Fruit fly (Drosophila melanogaster): ENCODE results near the gene Cp19.

Gene Cp19

DNA sequence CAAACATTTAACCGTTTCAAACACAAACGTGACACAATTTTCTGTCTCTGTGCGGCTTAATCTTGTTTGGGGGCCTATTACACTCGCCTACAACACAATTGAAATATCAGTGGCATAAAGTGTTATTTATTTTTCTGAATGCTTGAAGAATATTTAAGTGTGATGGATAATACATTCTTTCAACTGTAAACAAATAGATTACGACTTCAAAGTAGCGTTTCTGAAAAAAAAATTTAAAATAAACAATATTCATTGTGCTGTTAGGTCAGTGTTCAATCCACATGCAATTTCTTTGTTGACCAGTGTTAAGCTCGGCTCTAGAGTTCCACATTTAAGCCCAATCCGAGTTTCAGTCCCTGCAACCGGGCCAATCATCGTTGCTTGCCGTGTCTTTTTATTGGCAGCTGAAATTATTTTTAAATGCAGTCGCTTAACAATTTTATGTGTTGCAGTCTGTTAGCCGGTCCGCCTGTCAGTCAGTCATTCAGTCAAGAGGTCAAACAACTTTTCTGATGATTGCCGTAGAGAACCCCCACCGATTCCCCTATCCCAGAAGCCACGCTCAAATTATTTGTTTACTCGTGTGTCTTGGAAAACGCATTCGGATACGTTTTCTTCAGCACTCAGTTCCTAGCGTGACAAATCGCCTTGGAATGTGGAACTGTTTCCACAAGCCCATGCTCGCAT is 43.5 kb downstream of the Cp19 start (continued):
- no peak for TF ChIP-seq aop (GFP tag; IDR thresholded peaks at IDR 0.05)
- TF ChIP-seq dysf (GFP tag; IDR thresholded peaks at IDR 0.05): peak; percentile 79
- no peak for TF ChIP-seq CG9797 (GFP tag; optimal IDR thresholded peaks at IDR 0.05)
- no peak for TF ChIP-seq cg (GFP tag; optimal IDR thresholded peaks at IDR 0.05)
- no peak for TF ChIP-seq Kr (GFP tag; optimal IDR thresholded peaks at IDR 0.05)
- no peak for TF ChIP-seq ash1 (GFP tag; optimal IDR thresholded peaks at IDR 0.05)
- peak; percentile 47 for TF ChIP-seq org-1 (GFP tag; optimal IDR thresholded peaks at IDR 0.05)
- peak; percentile 86 for TF ChIP-seq CG31441 (GFP tag; IDR thresholded peaks at IDR 0.05)
- TF ChIP-seq CG2875 (GFP tag; optimal IDR thresholded peaks at IDR 0.05): peak; percentile 71
- TF ChIP-seq CG10431 (GFP tag; optimal IDR thresholded peaks at IDR 0.05): peak; percentile 40
- peak in 1 of 2 experiments; percentile 85 for TF ChIP-seq Hr51 (GFP tag; optimal IDR thresholded peaks at IDR 0.05)
- no peak for TF ChIP-seq Lpt (GFP tag; optimal IDR thresholded peaks at IDR 0.05)
- no peak for TF ChIP-seq Antp (GFP tag; optimal IDR thresholded peaks at IDR 0.05)
- peak; percentile 78 for TF ChIP-seq CG6689 (GFP tag; IDR thresholded peaks at IDR 0.05)
- peak; percentile 3 for TF ChIP-seq ERR (GFP tag; optimal IDR thresholded peaks at IDR 0.05)
- peak; percentile 69 for TF ChIP-seq CG14441 (GFP tag; IDR thresholded peaks at IDR 0.05)
- no peak for TF ChIP-seq CG13894 (tag; optimal IDR thresholded peaks at IDR 0.05)
- peak; percentile 71 for TF ChIP-seq CG17385 (GFP tag; optimal IDR thresholded peaks at IDR 0.05)
- peak; percentile 41 for TF ChIP-seq btn (GFP tag; optimal IDR thresholded peaks at IDR 0.05)
- TF ChIP-seq ro (GFP tag; IDR thresholded peaks at IDR 0.05): peak; percentile 31; the same call in 1 of the 2 replicates
- TF ChIP-seq CG4707 (GFP tag; optimal IDR thresholded peaks at IDR 0.05): peak; percentile 64
- TF ChIP-seq fd3F (GFP tag; optimal IDR thresholded peaks at IDR 0.05): peak; percentile 52
- TF ChIP-seq CG2202 (tag; optimal IDR thresholded peaks at IDR 0.05): peak; percentile 80
- peak; percentile 14 for TF ChIP-seq CG10543 (GFP tag; optimal IDR thresholded peaks at IDR 0.05)
- TF ChIP-seq CG10274 (GFP tag; optimal IDR thresholded peaks at IDR 0.05): no peak
- no peak for TF ChIP-seq BEAF-32 (GFP tag; optimal IDR thresholded peaks at IDR 0.05)
- TF ChIP-seq MTF-1 (GFP tag; optimal IDR thresholded peaks at IDR 0.05; ENCODE audit: borderline replicate concordance): no peak
- peak; percentile 65 for TF ChIP-seq croc (GFP tag; conservative IDR thresholded peaks at IDR 0.05)
- TF ChIP-seq CG33213 (GFP tag; optimal IDR thresholded peaks at IDR 0.05): no peak
- peak; percentile 62 for TF ChIP-seq HLH3B (GFP tag; IDR thresholded peaks at IDR 0.05)
- TF ChIP-seq az2 (GFP tag; optimal IDR thresholded peaks at IDR 0.05): peak; percentile 72
- no peak for TF ChIP-seq pita (GFP tag; optimal IDR thresholded peaks at IDR 0.05)
- peak; percentile 34; the same call in 1 of the 2 replicates for TF ChIP-seq onecut (GFP tag; IDR thresholded peaks at IDR 0.05)
- TF ChIP-seq E2f2 (GFP tag; IDR thresholded peaks at IDR 0.05): peak; percentile 63; the same call in 1 of the 2 replicates
- 0 out of 3 replicates have a peak, but pooled peaks have one; percentile 33 for TF ChIP-seq gce (GFP tag; IDR thresholded peaks at IDR 0.05)
- TF ChIP-seq CG10267 (tag; optimal IDR thresholded peaks at IDR 0.05): peak; percentile 83
- no peak for TF ChIP-seq BtbVII (GFP tag; optimal IDR thresholded peaks at IDR 0.05)
- peak; percentile 72 for TF ChIP-seq nerfin-1 (tag; optimal IDR thresholded peaks at IDR 0.05)
- TF ChIP-seq CG31224 (GFP tag; IDR thresholded peaks at IDR 0.05): no peak
- TF ChIP-seq CG17912 (GFP tag; optimal IDR thresholded peaks at IDR 0.05): no peak
- peak; percentile 77 for TF ChIP-seq grau (tag; optimal IDR thresholded peaks at IDR 0.05)
- peak in 1 of 3 experiments; percentile 87 for TF ChIP-seq lola (GFP tag; optimal IDR thresholded peaks at IDR 0.05)
- TF ChIP-seq CG8359 (GFP tag; optimal IDR thresholded peaks at IDR 0.05; ENCODE audit: borderline replicate concordance): peak; percentile 48
- peak; percentile 82 for TF ChIP-seq ci (GFP tag; IDR thresholded peaks at IDR 0.05)
- TF ChIP-seq mld (GFP tag; IDR thresholded peaks at IDR 0.05; ENCODE audit: partially characterized antibody): no peak
- TF ChIP-seq Dip2 (GFP tag; IDR thresholded peaks at IDR 0.05): no peak
- peak; percentile 85 for TF ChIP-seq CG12391 (tag; optimal IDR thresholded peaks at IDR 0.05)
- no peak for TF ChIP-seq pho (GFP tag; optimal IDR thresholded peaks at IDR 0.05)
- no peak for TF ChIP-seq CG7987 (GFP tag; optimal IDR thresholded peaks at IDR 0.05)
